Fruit fly (Drosophila melanogaster) whole organism, prepupa: ENCODE data around the gene CG9933.

ENCODE experiments used
- Blimp-1 ChIP-seq: fragments of 200-800 bp; sonication (Bioruptor generic); optimal IDR thresholded peaks from 3 replicates; lab custom pipeline; 2017; ENCODE audit warnings: missing biosample characterization, missing genetic modification characterization, mild to moderate bottlenecking, moderate library complexity, missing genetic modification reagents
- CG10631 ChIP-seq: fragments of 200-800 bp; sonication (Bioruptor generic); optimal IDR thresholded peaks from 2 replicates; lab custom pipeline; 2016; ENCODE audit warnings: missing biosample characterization, missing genetic modification characterization
- CG10669 ChIP-seq: fragments of 200-800 bp; sonication (Bioruptor generic); optimal IDR thresholded peaks from 3 replicates; lab custom pipeline; 2018; ENCODE audit warnings: missing biosample characterization, mild to moderate bottlenecking, missing genetic modification characterization, moderate library complexity
- CG11294 ChIP-seq: fragments of 200-800 bp; sonication (Bioruptor generic); IDR thresholded peaks from 2 replicates; pipeline ENCODE4 v1.3.6; 2022; ENCODE audit warnings: missing biosample characterization, missing genetic modification characterization
- CG11762 ChIP-seq: fragments of 200-800 bp; sonication (Bioruptor generic); optimal IDR thresholded peaks from 3 replicates; lab custom pipeline; 2016; ENCODE audit warnings: missing biosample characterization, missing genetic modification characterization; ENCODE audit not compliant: insufficient read depth
- CG15336 ChIP-seq: fragments of 200-800 bp; sonication (Bioruptor generic); IDR thresholded peaks from 2 replicates; pipeline ENCODE4 v1.3.6; 2022; ENCODE audit warnings: missing biosample characterization, missing genetic modification characterization
- CG1621 ChIP-seq: fragments of 200-800 bp; sonication (Bioruptor generic); optimal IDR thresholded peaks from 3 replicates; lab custom pipeline; 2018; ENCODE audit warnings: missing biosample characterization, mild to moderate bottlenecking, missing genetic modification characterization
- CG31627 ChIP-seq: fragments of 200-800 bp; sonication (Bioruptor generic); optimal IDR thresholded peaks from 3 replicates; lab custom pipeline; 2016; ENCODE audit warnings: missing biosample characterization, missing genetic modification characterization
- CG32006 ChIP-seq: fragments of 200-800 bp; sonication (Bioruptor generic); optimal IDR thresholded peaks from 3 replicates; lab custom pipeline; 2017; ENCODE audit warnings: missing biosample characterization, mild to moderate bottlenecking, missing genetic modification characterization
- CG3919 ChIP-seq: fragments of 200-800 bp; sonication (Bioruptor generic); optimal IDR thresholded peaks from 3 replicates; lab custom pipeline; 2016; ENCODE audit warnings: missing biosample characterization, missing genetic modification characterization
- CG4318 ChIP-seq: fragments of 200-800 bp; sonication (Bioruptor generic); optimal IDR thresholded peaks from 3 replicates; lab custom pipeline; 2017; ENCODE audit warnings: missing biosample characterization, mild to moderate bottlenecking, missing genetic modification characterization
- CG6792 ChIP-seq: fragments of 200-800 bp; sonication (Bioruptor generic); optimal IDR thresholded peaks from 3 replicates; lab custom pipeline; 2016; ENCODE audit warnings: missing biosample characterization, missing genetic modification characterization
- CG6808 ChIP-seq: fragments of 200-800 bp; sonication (Bioruptor generic); optimal IDR thresholded peaks from 3 replicates; lab custom pipeline; 2017; ENCODE audit warnings: missing biosample characterization, missing genetic modification characterization, mild to moderate bottlenecking, moderate library complexity, missing genetic modification reagents
- CG6854 ChIP-seq: fragments of 200-800 bp; sonication (Bioruptor generic); optimal IDR thresholded peaks from 2 replicates; lab custom pipeline; 2017; ENCODE audit warnings: missing biosample characterization, mild to moderate bottlenecking, missing genetic modification characterization
- CG7368 ChIP-seq: fragments of 200-800 bp; sonication (Bioruptor generic); optimal IDR thresholded peaks from 3 replicates; lab custom pipeline; 2016; ENCODE audit warnings: missing biosample characterization, missing genetic modification characterization
- CG8119 ChIP-seq: fragments of 200-800 bp; sonication (Bioruptor generic); IDR thresholded peaks from 3 replicates; pipeline ENCODE4 v1.3.6; 2022; ENCODE audit warnings: missing biosample characterization, missing genetic modification characterization
- CG8319 ChIP-seq: fragments of 200-800 bp; sonication (Bioruptor generic); optimal IDR thresholded peaks from 3 replicates; lab custom pipeline; 2016; ENCODE audit warnings: missing biosample characterization, missing genetic modification characterization
- CG8632 ChIP-seq: fragments of 200-800 bp; sonication (Bioruptor generic); optimal IDR thresholded peaks from 3 replicates; lab custom pipeline; 2016; ENCODE audit warnings: missing biosample characterization, missing genetic modification characterization
- CG9139 ChIP-seq: fragments of 200-800 bp; sonication (Bioruptor generic); optimal IDR thresholded peaks from 3 replicates; lab custom pipeline; 2017; ENCODE audit warnings: missing biosample characterization, mild to moderate bottlenecking, missing genetic modification characterization
- Eip75B ChIP-seq: fragments of 200-800 bp; sonication (Bioruptor generic); optimal IDR thresholded peaks from 3 replicates; lab custom pipeline; 2016; ENCODE audit warnings: missing biosample characterization, missing genetic modification characterization
- Eip78C ChIP-seq: fragments of 200-800 bp; sonication (Bioruptor generic); peaks from one replicate; lab custom pipeline; 2016; ENCODE audit warnings: missing biosample characterization, missing genetic modification characterization
- Eip93F ChIP-seq: fragments of 200-800 bp; sonication (Bioruptor generic); optimal IDR thresholded peaks from 2 replicates; lab custom pipeline; 2016; ENCODE audit warnings: missing biosample characterization, mild to moderate bottlenecking, missing genetic modification characterization
- Ets21C ChIP-seq: fragments of 200-800 bp; sonication (Bioruptor generic); optimal IDR thresholded peaks from 3 replicates; lab custom pipeline; 2016; ENCODE audit warnings: missing biosample characterization, missing genetic modification characterization
- Ets96B ChIP-seq: fragments of 200-800 bp; optimal IDR thresholded peaks from 2 replicates; lab custom pipeline; 2019; ENCODE audit warnings: missing biosample characterization, mild to moderate bottlenecking, missing genetic modification characterization, moderate library complexity
- Gug ChIP-seq: fragments of 200-800 bp; sonication (Bioruptor generic); IDR thresholded peaks from 2 replicates; pipeline ENCODE4 v1.3.6; 2022; ENCODE audit warnings: missing biosample characterization, missing genetic modification characterization
- Hr39 ChIP-seq: fragments of 200-800 bp; sonication (Bioruptor generic); optimal IDR thresholded peaks from 2 replicates; lab custom pipeline; 2016; ENCODE audit warnings: missing biosample characterization, missing genetic modification characterization
- Hr4 ChIP-seq: fragments of 200-800 bp; sonication (Bioruptor generic); optimal IDR thresholded peaks from 3 replicates; lab custom pipeline; 2016; ENCODE audit warnings: missing biosample characterization, missing genetic modification characterization
- OdsH ChIP-seq: fragments of 200-800 bp; sonication (Bioruptor generic); optimal IDR thresholded peaks from 3 replicates; lab custom pipeline; 2016; ENCODE audit warnings: missing biosample characterization, missing genetic modification characterization
- Sox102F ChIP-seq: fragments of 200-800 bp; sonication (Bioruptor generic); optimal IDR thresholded peaks from 2 replicates; lab custom pipeline; 2016; ENCODE audit warnings: missing biosample characterization, mild to moderate bottlenecking, missing genetic modification characterization
- achi ChIP-seq: fragments of 200-800 bp; sonication (Bioruptor generic); optimal IDR thresholded peaks from 3 replicates; lab custom pipeline; 2016; ENCODE audit warnings: missing biosample characterization, missing genetic modification characterization
- acj6 ChIP-seq: fragments of 200-800 bp; sonication (Bioruptor generic); optimal IDR thresholded peaks from 3 replicates; lab custom pipeline; 2016; ENCODE audit warnings: missing biosample characterization, missing genetic modification characterization
- cyc ChIP-seq: fragments of 200-800 bp; sonication (Bioruptor generic); optimal IDR thresholded peaks from 3 replicates; lab custom pipeline; 2016; ENCODE audit warnings: missing biosample characterization, missing genetic modification characterization
- dac ChIP-seq: fragments of 200-800 bp; sonication (Bioruptor generic); optimal IDR thresholded peaks from 2 replicates; lab custom pipeline; 2017; ENCODE audit warnings: missing biosample characterization, mild to moderate bottlenecking, missing genetic modification characterization
- dsx ChIP-seq: fragments of 200-800 bp; optimal IDR thresholded peaks from 3 replicates; lab custom pipeline; 2019; ENCODE audit warnings: missing biosample characterization, mild to moderate bottlenecking, missing genetic modification characterization, moderate library complexity; ENCODE audit not compliant: poor library complexity, severe bottlenecking
- fd85E ChIP-seq: fragments of 200-800 bp; sonication (Bioruptor generic); optimal IDR thresholded peaks from 3 replicates; lab custom pipeline; 2016; ENCODE audit warnings: missing biosample characterization, missing genetic modification characterization
- fkh ChIP-seq: fragments of 200-800 bp; sonication (Bioruptor generic); optimal IDR thresholded peaks from 3 replicates; lab custom pipeline; 2017; ENCODE audit warnings: missing biosample characterization, mild to moderate bottlenecking, missing genetic modification characterization, moderate library complexity
- lz ChIP-seq: fragments of 200-800 bp; sonication (Bioruptor generic); optimal IDR thresholded peaks from 3 replicates; lab custom pipeline; 2016; ENCODE audit warnings: missing biosample characterization, missing genetic modification characterization
- net ChIP-seq: fragments of 200-800 bp; sonication (Bioruptor generic); optimal IDR thresholded peaks from 3 replicates; lab custom pipeline; 2016; ENCODE audit warnings: missing biosample characterization, missing genetic modification characterization
- pdm3 ChIP-seq: fragments of 200-800 bp; sonication (Bioruptor generic); optimal IDR thresholded peaks from 3 replicates; lab custom pipeline; 2016; ENCODE audit warnings: missing biosample characterization, missing genetic modification characterization
- spab ChIP-seq: fragments of 200-800 bp; sonication (Bioruptor generic); optimal IDR thresholded peaks from 2 replicates; lab custom pipeline; 2017; ENCODE audit warnings: missing biosample characterization, mild to moderate bottlenecking, missing genetic modification characterization, missing genetic modification reagents
- ss ChIP-seq, 2 experiments: fragments of 200-800 bp; sonication (Bioruptor generic); optimal IDR thresholded peaks; 2 replicates in 1 of 2; 3 replicates in 1 of 2; lab custom pipeline; 2017 to 2018; ENCODE audit warnings: mild to moderate bottlenecking in 2 of 2, missing biosample characterization in 2 of 2, missing genetic modification characterization in 2 of 2, moderate library complexity in 1 of 2
- svp ChIP-seq: fragments of 200-800 bp; sonication (Bioruptor generic); peaks from one replicate; lab custom pipeline; 2016; ENCODE audit warnings: missing biosample characterization, missing genetic modification characterization
- topi ChIP-seq: fragments of 200-800 bp; sonication (Bioruptor generic); optimal IDR thresholded peaks from 3 replicates; lab custom pipeline; 2016; ENCODE audit warnings: missing biosample characterization, missing genetic modification characterization

Gene CG9933

DNA sequence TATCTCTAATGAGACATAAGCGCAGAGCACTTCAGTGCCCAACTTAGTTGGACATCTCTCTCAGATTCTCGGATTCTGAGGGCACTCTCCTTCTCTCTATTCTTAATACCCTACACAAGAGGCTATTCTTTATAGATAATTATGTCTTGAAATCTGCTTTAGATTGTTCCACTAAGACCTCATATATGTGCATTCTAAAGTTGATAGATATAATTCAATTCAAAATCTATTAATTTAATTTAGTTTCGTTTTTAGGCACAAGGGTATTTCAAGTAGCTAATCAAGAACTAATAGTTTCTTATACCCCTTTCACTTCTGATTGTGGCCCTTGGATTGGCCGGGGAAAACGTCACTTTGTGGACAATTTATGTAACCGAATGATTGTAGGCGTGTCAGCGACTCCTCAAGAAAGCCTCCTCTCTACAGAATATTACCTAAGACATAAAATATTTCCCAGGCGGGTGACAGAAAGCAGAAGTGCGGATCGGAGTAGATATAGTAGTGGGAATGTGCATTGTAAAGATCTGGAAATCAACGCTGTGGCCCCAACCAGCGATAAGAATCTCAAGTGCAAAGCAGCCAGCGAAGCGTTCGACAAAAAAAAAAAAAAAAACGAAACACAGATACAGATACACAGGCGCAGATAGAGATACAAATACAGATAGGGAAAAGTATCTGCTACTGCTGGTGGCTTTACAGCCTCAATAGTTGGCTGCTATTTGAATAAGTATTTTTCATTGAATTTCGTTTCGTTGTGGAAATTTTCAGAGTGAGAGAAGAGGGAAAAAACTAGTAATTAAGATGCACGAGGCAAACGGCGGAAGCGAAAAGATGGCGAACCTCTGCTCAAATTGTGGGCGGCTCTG lies 47.7 kb upstream of the CG9933 start:
- TF ChIP-seq acj6 (GFP tag; lab: Kevin White, UChicago) (no peak), pdm3 (GFP tag; lab: Kevin White, UChicago) (peak; percentile 10), CG1621 (tag; lab: Kevin White, UChicago) (no peak), dac (GFP tag; lab: Kevin White, UChicago) (no peak), lz (GFP tag; lab: Kevin White, UChicago) (no peak), CG8632 (GFP tag; lab: Kevin White, UChicago) (no peak), topi (no peak), CG8319 (no peak), CG6792 (GFP tag; lab: Kevin White, UChicago) (no peak), CG15336 (0 out of 2 replicates have a peak, but pooled peaks have one; percentile 10), CG11294 (GFP tag; lab: Robert Waterston, UW) (no peak), CG9139 (GFP tag; lab: Kevin White, UChicago) (no peak), CG6854 (GFP tag; lab: Kevin White, UChicago) (no peak), svp (GFP tag; lab: Kevin White, UChicago) (peak; percentile 68), CG11762 (GFP tag; lab: Kevin White, UChicago) (no peak), ss (GFP tag; optimal IDR thresholded peaks at IDR 0.05; lab: Kevin White, UChicago) (no peak), fkh (no peak), cyc (GFP tag; lab: Kevin White, UChicago) (no peak), Eip78C (GFP tag; lab: Kevin White, UChicago) (peak; percentile 72), CG10631 (GFP tag; lab: Kevin White, UChicago) (no peak), CG8119 (GFP tag; lab: Robert Waterston, UW) (0 out of 3 replicates have a peak, but pooled peaks have one; percentile 28), Hr4 (peak; percentile 31), CG4318 (no peak), CG32006 (peak; percentile 54), Ets21C (GFP tag; lab: Kevin White, UChicago) (no peak), net (GFP tag; lab: Kevin White, UChicago) (no peak), CG3919 (GFP tag; lab: Kevin White, UChicago) (peak; percentile 2), Eip93F (GFP tag; lab: Kevin White, UChicago) (no peak)

DNA sequence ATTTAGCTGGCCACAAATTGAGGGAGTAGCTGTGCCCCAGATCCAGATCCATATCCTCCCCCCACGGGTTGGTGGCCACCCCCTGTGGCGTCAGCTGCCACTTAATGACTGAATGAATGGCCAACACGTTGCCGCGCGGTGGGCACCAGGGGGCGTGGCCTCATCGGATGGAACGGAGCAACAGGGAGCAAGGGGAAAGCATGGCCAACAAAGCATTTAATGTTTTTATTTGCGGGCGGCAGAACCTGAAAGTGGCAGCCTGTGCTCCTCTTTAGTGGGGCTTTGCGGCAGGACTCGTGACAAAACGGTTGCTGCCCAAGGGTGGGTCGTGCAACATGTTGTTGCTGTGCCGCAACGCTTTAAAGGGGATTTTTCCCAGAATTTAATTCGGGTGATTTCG lies 44.8 kb upstream of the CG9933 start:
- TF ChIP-seq CG10631 (GFP tag; lab: Kevin White, UChicago) = no peak
- no peak for TF ChIP-seq CG32006
- no peak for TF ChIP-seq Eip75B
- no peak for TF ChIP-seq Blimp-1 (GFP tag; lab: Kevin White, UChicago)
- TF ChIP-seq CG6854 (GFP tag; lab: Kevin White, UChicago) = no peak
- TF ChIP-seq spab = no peak
- TF ChIP-seq CG7368 (GFP tag; lab: Kevin White, UChicago) = no peak
- no peak for TF ChIP-seq Ets21C (GFP tag; lab: Kevin White, UChicago)
- no peak for TF ChIP-seq CG10669
- no peak for TF ChIP-seq Gug
- no peak for TF ChIP-seq Hr39 (GFP tag; lab: Kevin White, UChicago)
- TF ChIP-seq CG6808 (GFP tag; lab: Kevin White, UChicago) = no peak

dm6 chr2L:13060037-13060537 lies 39.0 kb upstream of the CG9933 start, which contains the start of gene CG9932:
TSS of gene CG9932 (minus strand) at chr2L:13060140.
- peak; percentile 70 for TF ChIP-seq CG15336
- no peak for TF ChIP-seq spab
- peak; percentile 40 for TF ChIP-seq Sox102F (GFP tag; lab: Kevin White, UChicago)
- peak; percentile 42 for TF ChIP-seq achi (GFP tag; lab: Kevin White, UChicago)
- 0 out of 2 replicates have a peak, but pooled peaks have one; percentile 20 for TF ChIP-seq Gug
- no peak for TF ChIP-seq dac (GFP tag; lab: Kevin White, UChicago)
- TF ChIP-seq CG4318 = no peak
- TF ChIP-seq dsx (GFP tag; lab: Kevin White, UChicago) = peak; percentile 68
- TF ChIP-seq CG8319 = no peak
- TF ChIP-seq svp (GFP tag; lab: Kevin White, UChicago) = peak; percentile 90
- TF ChIP-seq CG32006 = no peak
- no peak for TF ChIP-seq CG8632 (GFP tag; lab: Kevin White, UChicago)
- TF ChIP-seq OdsH = no peak
- TF ChIP-seq Ets96B (tag; lab: Kevin White, UChicago) = peak; percentile 16
- TF ChIP-seq fd85E (GFP tag; lab: Kevin White, UChicago) = peak; percentile 1
- no peak for TF ChIP-seq Blimp-1 (GFP tag; lab: Kevin White, UChicago)
- no peak for TF ChIP-seq CG31627
- TF ChIP-seq fkh = peak; percentile 38
- peak; percentile 85 for TF ChIP-seq CG6854 (GFP tag; lab: Kevin White, UChicago)
- no peak for TF ChIP-seq CG11294 (GFP tag; lab: Robert Waterston, UW)
- TF ChIP-seq acj6 (GFP tag; lab: Kevin White, UChicago) = no peak
- TF ChIP-seq pdm3 (GFP tag; lab: Kevin White, UChicago) = no peak
- TF ChIP-seq CG11762 (GFP tag; lab: Kevin White, UChicago) = no peak
- TF ChIP-seq CG6792 (GFP tag; lab: Kevin White, UChicago) = peak; percentile 32
- peak; percentile 80 for TF ChIP-seq Eip78C (GFP tag; lab: Kevin White, UChicago)
- no peak for TF ChIP-seq Hr39 (GFP tag; lab: Kevin White, UChicago)
